Fruit fly (Drosophila melanogaster) whole organism, embryonic: ENCODE results near the gene lilli.

Source experiments
- Atf6 ChIP-seq: fragments of 200-800 bp; sonication (Bioruptor generic); IDR thresholded peaks from 2 replicates; pipeline ENCODE4 v1.3.6; 2022; ENCODE audit warnings: missing biosample characterization, missing genetic modification characterization
- B-H2 ChIP-seq: fragments of 200-800 bp; sonication (Bioruptor generic); optimal IDR thresholded peaks from 2 replicates; lab custom pipeline; 2018; ENCODE audit warnings: missing biosample characterization, mild to moderate bottlenecking, missing genetic modification characterization
- CG10321 ChIP-seq: fragments of 200-800 bp; sonication (Bioruptor generic); IDR thresholded peaks from 2 replicates; pipeline ENCODE4 v1.3.6; 2022; ENCODE audit warnings: missing biosample characterization, missing genetic modification characterization
- CG10543 ChIP-seq: fragments of 200-800 bp; sonication (Bioruptor generic); optimal IDR thresholded peaks from 3 replicates; lab custom pipeline; 2017; ENCODE audit warnings: missing biosample characterization, mild to moderate bottlenecking, missing genetic modification characterization, moderate library complexity
- CG12744 ChIP-seq: fragments of 200-800 bp; sonication (Bioruptor generic); optimal IDR thresholded peaks from 2 replicates; lab custom pipeline; 2016; ENCODE audit warnings: missing biosample characterization, missing genetic modification characterization
- CG16779 ChIP-seq: fragments of 200-800 bp; sonication (Bioruptor generic); IDR thresholded peaks from 2 replicates; pipeline ENCODE4 v1.3.6; 2022; ENCODE audit warnings: missing biosample characterization, missing genetic modification characterization
- CG16815 ChIP-seq: fragments of 200-800 bp; sonication (Bioruptor generic); optimal IDR thresholded peaks from 3 replicates; lab custom pipeline; 2017; ENCODE audit warnings: missing biosample characterization, mild to moderate bottlenecking, missing genetic modification characterization
- CG17829 ChIP-seq: fragments of 200-800 bp; optimal IDR thresholded peaks from 2 replicates; lab custom pipeline; 2019; ENCODE audit warnings: missing biosample characterization, mild to moderate bottlenecking, missing genetic modification characterization, moderate library complexity
- CG1832 ChIP-seq: fragments of 200-800 bp; sonication (Bioruptor generic); optimal IDR thresholded peaks from 2 replicates; lab custom pipeline; 2017; ENCODE audit warnings: missing biosample characterization, mild to moderate bottlenecking, missing genetic modification characterization, inconsistent platforms
- CG18599 ChIP-seq: fragments of 200-800 bp; sonication (Bioruptor generic); optimal IDR thresholded peaks from 3 replicates; lab custom pipeline; 2017; ENCODE audit warnings: missing biosample characterization, missing genetic modification characterization, mild to moderate bottlenecking, moderate library complexity, missing genetic modification reagents
- CG2875 ChIP-seq: fragments of 200-800 bp; sonication (Bioruptor generic); optimal IDR thresholded peaks from 2 replicates; lab custom pipeline; 2017; ENCODE audit warnings: missing biosample characterization, mild to moderate bottlenecking, missing genetic modification characterization, missing genetic modification reagents
- CG31365 ChIP-seq: fragments of 200-800 bp; sonication (Bioruptor generic); optimal IDR thresholded peaks from 2 replicates; lab custom pipeline; 2018; ENCODE audit warnings: missing biosample characterization, mild to moderate bottlenecking, missing genetic modification characterization
- CG33557 ChIP-seq: fragments of 200-800 bp; sonication (Bioruptor generic); optimal IDR thresholded peaks from 2 replicates; lab custom pipeline; 2019; ENCODE audit warnings: missing biosample characterization, mild to moderate bottlenecking, missing genetic modification characterization, moderate library complexity
- CG4854 ChIP-seq: fragments of 200-800 bp; sonication (Bioruptor generic); optimal IDR thresholded peaks from 2 replicates; lab custom pipeline; 2016; ENCODE audit warnings: missing biosample characterization, missing genetic modification characterization, inconsistent platforms
- CG6683 ChIP-seq: fragments of 200-800 bp; sonication (Bioruptor generic); optimal IDR thresholded peaks from 2 replicates; lab custom pipeline; 2017; ENCODE audit warnings: missing biosample characterization, mild to moderate bottlenecking, missing genetic modification characterization, missing genetic modification reagents
- CG6765 ChIP-seq: fragments of 200-800 bp; sonication (Bioruptor generic); optimal IDR thresholded peaks from 3 replicates; lab custom pipeline; 2017; ENCODE audit warnings: missing biosample characterization, mild to moderate bottlenecking, missing genetic modification characterization
- CG8765 ChIP-seq: fragments of 200-800 bp; sonication (Bioruptor generic); IDR thresholded peaks from 2 replicates; pipeline ENCODE4 v1.3.6; 2022; ENCODE audit warnings: missing biosample characterization, missing genetic modification characterization
- CG9817 ChIP-seq: fragments of 200-800 bp; sonication (Bioruptor generic); optimal IDR thresholded peaks from 2 replicates; lab custom pipeline; 2018; ENCODE audit warnings: missing biosample characterization, mild to moderate bottlenecking, missing genetic modification characterization, moderate library complexity
- CG9932 ChIP-seq: fragments of 200-800 bp; sonication (Bioruptor generic); IDR thresholded peaks from 2 replicates; pipeline ENCODE4 v1.3.6; 2022; ENCODE audit warnings: missing biosample characterization, missing genetic modification characterization
- E2f1 ChIP-seq: fragments of 200-800 bp; sonication (Bioruptor generic); IDR thresholded peaks from 2 replicates; pipeline ENCODE4 v1.3.6; 2022; ENCODE audit warnings: missing biosample characterization, missing genetic modification characterization
- Gsc ChIP-seq: fragments of 200-800 bp; sonication (Bioruptor generic); IDR thresholded peaks from 2 replicates; pipeline ENCODE4 v1.3.6; 2022; ENCODE audit warnings: missing biosample characterization, missing genetic modification characterization
- H15 ChIP-seq: fragments of 200-800 bp; sonication (Bioruptor generic); IDR thresholded peaks from 3 replicates; pipeline ENCODE4 v1.3.6; 2022; ENCODE audit warnings: missing biosample characterization, missing genetic modification characterization
- Hey ChIP-seq: fragments of 200-800 bp; sonication (Bioruptor generic); optimal IDR thresholded peaks from 3 replicates; lab custom pipeline; 2018; ENCODE audit warnings: missing biosample characterization, mild to moderate bottlenecking, missing genetic modification characterization
- Hmr ChIP-seq: fragments of 200-800 bp; sonication (Bioruptor generic); optimal IDR thresholded peaks from 3 replicates; lab custom pipeline; 2017; ENCODE audit warnings: mild to moderate bottlenecking, missing biosample characterization, missing genetic modification reagents, missing genetic modification characterization
- Hr78 ChIP-seq, 2 experiments: fragments of 200-800 bp in 1 of 2; fragments of >200 bp in 1 of 2; sonication (Bioruptor generic) in 1 of 2; optimal IDR thresholded peaks; 2 replicates each; lab custom pipeline; 2017 to 2019; ENCODE audit warnings: missing biosample characterization in 2 of 2, missing genetic modification characterization in 2 of 2, mild to moderate bottlenecking in 1 of 2, moderate library complexity in 1 of 2
- Nf-YC ChIP-seq: fragments of 200-800 bp; optimal IDR thresholded peaks from 3 replicates; lab custom pipeline; 2019; ENCODE audit warnings: missing biosample characterization, mild to moderate bottlenecking, missing genetic modification characterization, moderate library complexity
- Scr ChIP-seq: fragments of 200-800 bp; sonication (Bioruptor generic); IDR thresholded peaks from 2 replicates; pipeline ENCODE4 v1.3.6; 2022; ENCODE audit warnings: missing biosample characterization, missing genetic modification characterization; ENCODE audit not compliant: partially characterized antibody
- Sry-β ChIP-seq: fragments of 200-800 bp; sonication (Bioruptor generic); optimal IDR thresholded peaks from 2 replicates; lab custom pipeline; 2018; ENCODE audit warnings: missing biosample characterization, mild to moderate bottlenecking, missing genetic modification characterization, moderate library complexity
- Xbp1 ChIP-seq: fragments of 200-800 bp; sonication (Bioruptor generic); optimal IDR thresholded peaks from 3 replicates; lab custom pipeline; 2016; ENCODE audit warnings: missing biosample characterization, mild to moderate bottlenecking, missing genetic modification characterization
- ac ChIP-seq: fragments of 200-800 bp; sonication (Bioruptor generic); optimal IDR thresholded peaks from 3 replicates; lab custom pipeline; 2017; ENCODE audit warnings: missing biosample characterization, mild to moderate bottlenecking, missing genetic modification characterization
- bowl ChIP-seq: fragments of 200-800 bp; sonication (Bioruptor generic); IDR thresholded peaks from 2 replicates; pipeline ENCODE4 v1.3.6; 2022; ENCODE audit warnings: missing biosample characterization, missing genetic modification characterization
- cato ChIP-seq: fragments of 200-800 bp; sonication (Bioruptor generic); optimal IDR thresholded peaks from 2 replicates; lab custom pipeline; 2016; ENCODE audit warnings: missing biosample characterization, missing genetic modification characterization, borderline replicate concordance
- dpn ChIP-seq, 2 experiments: fragments of 200-800 bp; sonication (Bioruptor generic); optimal IDR thresholded peaks; 3 replicates each; lab custom pipeline; 2016; ENCODE audit warnings: missing biosample characterization in 2 of 2, missing genetic modification characterization in 2 of 2
- fu2 ChIP-seq: fragments of 200-800 bp; sonication (Bioruptor generic); optimal IDR thresholded peaks from 2 replicates; lab custom pipeline; 2016; ENCODE audit warnings: missing biosample characterization, missing genetic modification characterization
- gcm2 ChIP-seq: fragments of 200-800 bp; sonication (Bioruptor generic); optimal IDR thresholded peaks from 2 replicates; lab custom pipeline; 2016; ENCODE audit warnings: missing biosample characterization, missing genetic modification characterization
- gem ChIP-seq: fragments of 200-800 bp; sonication (Bioruptor generic); optimal IDR thresholded peaks from 2 replicates; lab custom pipeline; 2019; ENCODE audit warnings: missing biosample characterization, mild to moderate bottlenecking, missing genetic modification characterization, moderate library complexity
- her ChIP-seq: fragments of 200-800 bp; sonication (Bioruptor generic); optimal IDR thresholded peaks from 2 replicates; lab custom pipeline; 2016; ENCODE audit warnings: missing biosample characterization, missing genetic modification characterization
- knrl ChIP-seq: fragments of 200-800 bp; sonication (Bioruptor generic); IDR thresholded peaks from 3 replicates; pipeline ENCODE4 v1.3.6; 2022; ENCODE audit warnings: missing biosample characterization, missing genetic modification characterization; ENCODE audit not compliant: partially characterized antibody
- lab ChIP-seq: fragments of 200-800 bp; sonication (Bioruptor generic); optimal IDR thresholded peaks from 3 replicates; lab custom pipeline; 2017; ENCODE audit warnings: missing biosample characterization, missing genetic modification characterization, mild to moderate bottlenecking, moderate library complexity, missing genetic modification reagents
- maf-S ChIP-seq: fragments of 200-800 bp; sonication (Bioruptor generic); optimal IDR thresholded peaks from 2 replicates; lab custom pipeline; 2016; ENCODE audit warnings: missing biosample characterization, missing genetic modification characterization
- prd ChIP-seq, 3 experiments: fragments of >200 bp in 2 of 3; fragments of 200-800 bp in 1 of 3; sonication (Bioruptor generic) in 1 of 3; optimal IDR thresholded peaks in 2 of 3; IDR thresholded peaks in 1 of 3; 2 replicates in 2 of 3; 3 replicates in 1 of 3; pipeline versions ENCODE4 v1.3.6 to Lab custom; 2017 to 2022; ENCODE audit warnings: missing biosample characterization in 1 of 3, missing genetic modification characterization in 1 of 3
- sc ChIP-seq, 3 experiments: fragments of >200 bp in 2 of 3; fragments of 200-800 bp in 1 of 3; sonication (Bioruptor generic) in 1 of 3; optimal IDR thresholded peaks; 2 replicates in 2 of 3; 3 replicates in 1 of 3; lab custom pipeline; 2017; ENCODE audit warnings: mild to moderate bottlenecking in 1 of 3, missing biosample characterization in 1 of 3, missing genetic modification characterization in 1 of 3, missing genetic modification reagents in 1 of 3
- slbo ChIP-seq: fragments of 200-800 bp; sonication (Bioruptor generic); IDR thresholded peaks from 2 replicates; pipeline ENCODE4 v1.3.6; 2022; ENCODE audit warnings: missing biosample characterization, missing genetic modification characterization
- so ChIP-seq: fragments of 200-800 bp; sonication (Bioruptor generic); IDR thresholded peaks from 3 replicates; pipeline ENCODE4 v1.3.6; 2022; ENCODE audit warnings: missing biosample characterization, missing genetic modification characterization
- sr ChIP-seq: fragments of 200-800 bp; sonication (Bioruptor generic); IDR thresholded peaks from 3 replicates; pipeline ENCODE4 v1.3.6; 2022; ENCODE audit warnings: missing biosample characterization, missing genetic modification characterization
- tup ChIP-seq: fragments of 200-800 bp; sonication (Bioruptor generic); optimal IDR thresholded peaks from 2 replicates; lab custom pipeline; 2016; ENCODE audit warnings: missing biosample characterization, mild to moderate bottlenecking, missing genetic modification characterization, moderate library complexity
- unc-4 ChIP-seq: fragments of 200-800 bp; sonication (Bioruptor generic); IDR thresholded peaks from 2 replicates; pipeline ENCODE4 v1.3.6; 2022; ENCODE audit warnings: missing biosample characterization, missing genetic modification characterization; ENCODE audit not compliant: partially characterized antibody
- z ChIP-seq: fragments of 200-800 bp; sonication (Bioruptor generic); IDR thresholded peaks from 3 replicates; pipeline ENCODE4 v1.3.6; 2022; ENCODE audit warnings: missing biosample characterization, missing genetic modification characterization

Gene lilli

dm6 chr2L:2897024-2897549, 11.4 kb downstream of the lilli start (continued):
- TF ChIP-seq CG6683 (GFP tag; lab: Kevin White, UChicago), result peak; percentile 38
- TF ChIP-seq dpn (GFP tag; optimal IDR thresholded peaks at IDR 0.05; lab: Kevin White, UChicago), result peak; percentile 86 to 87
- peak; percentile 47 for TF ChIP-seq CG9932 (GFP tag; lab: Robert Waterston, UW)
- peak; percentile 85 for TF ChIP-seq gcm2 (GFP tag; lab: Kevin White, UChicago)
- peak in 1 of 2 experiments; percentile 47 for TF ChIP-seq Hr78 (GFP tag; optimal IDR thresholded peaks at IDR 0.05; lab: Kevin White, UChicago)
- TF ChIP-seq CG16815 (GFP tag; lab: Kevin White, UChicago), result peak; percentile 79
- TF ChIP-seq Scr (GFP tag; lab: Robert Waterston, UW), result no peak
- peak; percentile 7; the same call in 1 of the 2 replicates for TF ChIP-seq CG8765
- TF ChIP-seq unc-4, result no peak
- TF ChIP-seq CG31365 (tag; lab: Kevin White, UChicago), result no peak
- TF ChIP-seq E2f1 (GFP tag; lab: Robert Waterston, UW), result peak; percentile 84
- TF ChIP-seq H15, result peak; percentile 85
- peak; percentile 39 for TF ChIP-seq CG33557 (GFP tag; lab: Kevin White, UChicago)
- TF ChIP-seq Hmr (GFP tag; lab: Kevin White, UChicago), result peak; percentile 79
- 0 out of 2 replicates have a peak, but pooled peaks have one; percentile 46 for TF ChIP-seq CG16779 (GFP tag; lab: Robert Waterston, UW)
- peak; percentile 73 for TF ChIP-seq cato (GFP tag; lab: Kevin White, UChicago)
- TF ChIP-seq CG10543 (GFP tag; lab: Kevin White, UChicago), result no peak
- TF ChIP-seq CG10321 (GFP tag; lab: Robert Waterston, UW), result peak; percentile 45; the same call in 1 of the 2 replicates
- peak; percentile 89 for TF ChIP-seq Xbp1 (GFP tag; lab: Kevin White, UChicago)
- TF ChIP-seq slbo (GFP tag; lab: Robert Waterston, UW), result peak; percentile 82
- TF ChIP-seq CG18599, result peak; percentile 71
- TF ChIP-seq Atf6 (GFP tag; lab: Robert Waterston, UW), result peak; percentile 77
- peak; percentile 66 for TF ChIP-seq CG12744 (GFP tag; lab: Kevin White, UChicago)
- TF ChIP-seq sc (optimal IDR thresholded peaks at IDR 0.05; lab: Kevin White, UChicago), result no peak
- peak; percentile 77 for TF ChIP-seq sc (GFP tag; optimal IDR thresholded peaks at IDR 0.05; lab: Kevin White, UChicago)
- TF ChIP-seq lab (GFP tag; lab: Kevin White, UChicago), result peak; percentile 76
- TF ChIP-seq fu2 (GFP tag; lab: Kevin White, UChicago), result peak; percentile 75
- peak; percentile 39 for TF ChIP-seq CG4854
- TF ChIP-seq CG17829, result peak; percentile 69
- no peak for TF ChIP-seq z (GFP tag; lab: Robert Waterston, UW)
- TF ChIP-seq Nf-YC (tag; lab: Kevin White, UChicago), result peak; percentile 52
- TF ChIP-seq so (GFP tag; lab: Robert Waterston, UW), result peak; percentile 63; the same call in 1 of the 3 replicates
- no peak for TF ChIP-seq Gsc
- TF ChIP-seq CG1832 (GFP tag; lab: Kevin White, UChicago), result peak; percentile 63
- TF ChIP-seq sr (GFP tag; lab: Robert Waterston, UW), result peak; percentile 53; the same call in 1 of the 3 replicates
- TF ChIP-seq bowl, result no peak; the same call in 1 of the 2 replicates
- peak; percentile 43 for TF ChIP-seq ac (GFP tag; lab: Kevin White, UChicago)
- TF ChIP-seq Sry-β (GFP tag; lab: Kevin White, UChicago), result peak; percentile 7
- peak; percentile 61 for TF ChIP-seq CG2875 (GFP tag; lab: Kevin White, UChicago)
- TF ChIP-seq Hey (tag; lab: Kevin White, UChicago), result no peak
- TF ChIP-seq CG9817 (tag; lab: Kevin White, UChicago), result peak; percentile 52
- TF ChIP-seq knrl (GFP tag; lab: Robert Waterston, UW), result no peak
- peak; percentile 79 for TF ChIP-seq her (GFP tag; lab: Kevin White, UChicago)
- peak; percentile 90 for TF ChIP-seq gem
- TF ChIP-seq B-H2 (GFP tag; lab: Kevin White, UChicago), result no peak
- no peak for TF ChIP-seq CG6765 (GFP tag; lab: Kevin White, UChicago)
- peak; percentile 71 for TF ChIP-seq maf-S (GFP tag; lab: Kevin White, UChicago)
- TF ChIP-seq prd (optimal IDR thresholded peaks at IDR 0.05; lab: Kevin White, UChicago), result no peak
- peak; percentile 86 for TF ChIP-seq prd (GFP tag; IDR thresholded peaks at IDR 0.05; lab: Robert Waterston, UW)
- peak; percentile 78 for TF ChIP-seq tup (GFP tag; lab: Kevin White, UChicago)
